Worm (Caenorhabditis elegans): Measurements from ENCODE around the gene ptr-6.
A peak's percentile ranks its signal among the peaks of the same experiment; 100 is the strongest.

The ptr-6 gene

ce11 chrII:5200987-5201582 is 45.6 kb downstream of the ptr-6 start:
- no peak for TF ChIP-seq M03D4.4 (tag; optimal IDR thresholded peaks at IDR 0.05)
- no peak for TF ChIP-seq ztf-11 (tag; optimal IDR thresholded peaks at IDR 0.05)
- TF ChIP-seq unc-62 (GFP tag; optimal IDR thresholded peaks at IDR 0.05): peak; percentile 10
- TF ChIP-seq unc-120 (tag; optimal IDR thresholded peaks at IDR 0.05; ENCODE audit: poor library complexity, severe bottlenecking): peak; percentile 58
- TF ChIP-seq mep-1 (tag; optimal IDR thresholded peaks at IDR 0.05): peak; percentile 13

ce11 chrII:5199497-5199896 is 47.1 kb downstream of the ptr-6 start, which contains the start of gene msp-50:
TSS of gene msp-50 (plus strand) at chrII:5199797.
- no peak for TF ChIP-seq ham-2 (GFP tag; optimal IDR thresholded peaks at IDR 0.05)
- no peak for TF ChIP-seq sem-2 (GFP tag; optimal IDR thresholded peaks at IDR 0.05)

ce11 chrII:5195504-5195903 is 51.1 kb downstream of the ptr-6 start, which contains the start of gene C34F11.5:
TSS of gene C34F11.5 (plus strand) at chrII:5195804.
- TF ChIP-seq lsy-2 (tag; optimal IDR thresholded peaks at IDR 0.05) (no peak), pha-4 (tag; optimal IDR thresholded peaks at IDR 0.05) (no peak), snpc-4 (tag; optimal IDR thresholded peaks at IDR 0.05) (no peak)

- TF ChIP-seq tbx-8 (GFP tag; optimal IDR thresholded peaks at IDR 0.05): no peak
- TF ChIP-seq lsy-2 (tag; optimal IDR thresholded peaks at IDR 0.05): no peak
- TF ChIP-seq lin-13 (tag; optimal IDR thresholded peaks at IDR 0.05): no peak
- no peak for TF ChIP-seq bed-3 (GFP tag; optimal IDR thresholded peaks at IDR 0.05)
Observed at ce11 chrII:5194066-5194465, 52.6 kb downstream of the ptr-6 start, which contains the start of gene msp-49. TSS of gene msp-49 (plus strand) at chrII:5194366.
